Worm (Caenorhabditis elegans) whole organism, midembryonic: ENCODE measurements around the gene dnc-4.

Experiments used
- T22C8.4 ChIP-seq: fragments of 200-800 bp; sonication (Bioruptor generic); IDR thresholded peaks from 2 replicates; pipeline ENCODE4 v1.3.6; 2022; ENCODE audit warnings: missing genetic modification characterization, missing compliant biosample characterization
- cog-1 ChIP-seq: sonication (generic microtip); optimal IDR thresholded peaks from 2 replicates; lab custom pipeline; 2016; ENCODE audit warnings: missing genetic modification characterization, missing compliant biosample characterization
- flt-1 ChIP-seq: fragments of 200-800 bp; sonication (Bioruptor generic); IDR thresholded peaks from 2 replicates; pipeline ENCODE4 v1.3.6; 2022; ENCODE audit warnings: missing genetic modification characterization, missing compliant biosample characterization
- klf-2 ChIP-seq: fragments of 200-800 bp; sonication (Bioruptor generic); conservative IDR thresholded peaks from 2 replicates; pipeline ENCODE4 v1.3.6; 2022; ENCODE audit warnings: missing genetic modification reagents, missing genetic modification characterization, missing compliant biosample characterization
- med-1 ChIP-seq: sonication (generic microtip); optimal IDR thresholded peaks from 2 replicates; lab custom pipeline; 2017; ENCODE audit warnings: missing genetic modification characterization, mild to moderate bottlenecking, missing compliant biosample characterization, antibody characterized with exemption, missing genetic modification reagents; ENCODE audit not compliant: insufficient read depth
- ref-1 ChIP-seq: fragments of 200-800 bp; sonication (Bioruptor generic); conservative IDR thresholded peaks from 2 replicates; pipeline ENCODE4 v1.3.6; 2022; ENCODE audit warnings: missing genetic modification reagents, missing genetic modification characterization, missing compliant biosample characterization
- tab-1 ChIP-seq: fragments of 200-800 bp; sonication (Bioruptor generic); IDR thresholded peaks from 2 replicates; pipeline ENCODE4 v1.3.6; 2022; ENCODE audit warnings: missing genetic modification characterization, missing compliant biosample characterization
- ztf-23 ChIP-seq: fragments of 200-800 bp; sonication (Bioruptor generic); IDR thresholded peaks from 2 replicates; pipeline ENCODE4 v1.3.6; 2022; ENCODE audit warnings: missing genetic modification reagents, missing genetic modification characterization, missing compliant biosample characterization
- ztf-29 ChIP-seq: fragments of 200-800 bp; sonication (Bioruptor generic); IDR thresholded peaks from 2 replicates; pipeline ENCODE4 v1.3.6; 2022; ENCODE audit warnings: missing genetic modification reagents, missing genetic modification characterization, missing compliant biosample characterization

The dnc-4 gene

ce11 chrIV:8026361-8026760 lies 6.8 kb upstream of the dnc-4 start:
- TF ChIP-seq ztf-29 (GFP tag; lab: Robert Waterston, UW): no peak
- no peak for TF ChIP-seq flt-1 (GFP tag; lab: Robert Waterston, UW)
- TF ChIP-seq med-1 (GFP tag; lab: Kevin White, UChicago): no peak
- no peak for TF ChIP-seq cog-1 (tag; lab: Kevin White, UChicago)
- TF ChIP-seq klf-2 (GFP tag; lab: Robert Waterston, UW): no peak
- TF ChIP-seq ref-1 (GFP tag; lab: Robert Waterston, UW): no peak

ce11 chrIV:8023861-8024260 lies 4.3 kb upstream of the dnc-4 start:
- no peak for TF ChIP-seq cog-1 (tag; lab: Kevin White, UChicago)
- no peak for TF ChIP-seq ref-1 (GFP tag; lab: Robert Waterston, UW)

ce11 chrIV:8022035-8022673 lies 2.5 kb upstream of the dnc-4 start, which contains the start of gene C26B2.2:
C26B2.2 (minus strand) TSS chrIV:8022122.
- TF ChIP-seq ztf-23 (GFP tag; lab: Robert Waterston, UW) (no peak), med-1 (GFP tag; lab: Kevin White, UChicago) (no peak), T22C8.4 (GFP tag; lab: Robert Waterston, UW) (no peak), cog-1 (tag; lab: Kevin White, UChicago) (no peak), ztf-29 (GFP tag; lab: Robert Waterston, UW) (no peak)

- TF ChIP-seq T22C8.4 (GFP tag; lab: Robert Waterston, UW) (no peak), tab-1 (GFP tag; lab: Robert Waterston, UW) (no peak)
These were observed 2.9 kb downstream of the dnc-4 start, which contains the start of gene elpc-4 for ce11 chrIV:8016694-8017093. elpc-4 (plus strand) TSS chrIV:8016994.

ce11 chrIV:8015726-8016312 lies 3.8 kb downstream of the dnc-4 start, which contains the start of gene C26B2.7:
C26B2.7 (plus strand) TSS chrIV:8016274.
- peak; percentile 80 for TF ChIP-seq klf-2 (GFP tag; lab: Robert Waterston, UW)
- peak; percentile 12 for TF ChIP-seq cog-1 (tag; lab: Kevin White, UChicago)
- peak; percentile 57; the same call in 1 of the 2 replicates for TF ChIP-seq ztf-29 (GFP tag; lab: Robert Waterston, UW)
- 0 out of 2 replicates have a peak, but pooled peaks have one; percentile 40 for TF ChIP-seq ref-1 (GFP tag; lab: Robert Waterston, UW)
- peak; percentile 48; the same call in 1 of the 2 replicates for TF ChIP-seq tab-1 (GFP tag; lab: Robert Waterston, UW)
- peak; percentile 73 for TF ChIP-seq ztf-23 (GFP tag; lab: Robert Waterston, UW)
- TF ChIP-seq flt-1 (GFP tag; lab: Robert Waterston, UW): peak; percentile 82

ce11 chrIV:8013849-8014248 lies 5.8 kb downstream of the dnc-4 start, which contains the start of gene C26B2.8:
C26B2.8 (plus strand) TSS chrIV:8014149.
- TF ChIP-seq flt-1 (GFP tag; lab: Robert Waterston, UW): no peak
- TF ChIP-seq tab-1 (GFP tag; lab: Robert Waterston, UW): no peak
- no peak for TF ChIP-seq ztf-29 (GFP tag; lab: Robert Waterston, UW)
- no peak for TF ChIP-seq cog-1 (tag; lab: Kevin White, UChicago)
- no peak for TF ChIP-seq T22C8.4 (GFP tag; lab: Robert Waterston, UW)
- no peak for TF ChIP-seq med-1 (GFP tag; lab: Kevin White, UChicago)

- TF ChIP-seq T22C8.4 (GFP tag; lab: Robert Waterston, UW) (no peak), cog-1 (tag; lab: Kevin White, UChicago) (no peak), flt-1 (GFP tag; lab: Robert Waterston, UW) (no peak)
These were observed 7.3 kb downstream of the dnc-4 start, which contains the start of gene Y42H9B.3 for ce11 chrIV:8012330-8012729. Y42H9B.3 (minus strand) TSS chrIV:8012430.

ce11 chrIV:8010521-8010920 lies 9.1 kb downstream of the dnc-4 start:
- TF ChIP-seq T22C8.4 (GFP tag; lab: Robert Waterston, UW) (no peak), ref-1 (GFP tag; lab: Robert Waterston, UW) (no peak), cog-1 (tag; lab: Kevin White, UChicago) (no peak), ztf-23 (GFP tag; lab: Robert Waterston, UW) (no peak), tab-1 (GFP tag; lab: Robert Waterston, UW) (no peak), ztf-29 (GFP tag; lab: Robert Waterston, UW) (no peak), med-1 (GFP tag; lab: Kevin White, UChicago) (no peak), flt-1 (GFP tag; lab: Robert Waterston, UW) (no peak), klf-2 (GFP tag; lab: Robert Waterston, UW) (no peak)

- no peak for TF ChIP-seq flt-1 (GFP tag; lab: Robert Waterston, UW)
- no peak for TF ChIP-seq tab-1 (GFP tag; lab: Robert Waterston, UW)
- TF ChIP-seq med-1 (GFP tag; lab: Kevin White, UChicago): no peak
- TF ChIP-seq T22C8.4 (GFP tag; lab: Robert Waterston, UW): no peak
- TF ChIP-seq ztf-29 (GFP tag; lab: Robert Waterston, UW): no peak
These were observed 10.2 kb downstream of the dnc-4 start for ce11 chrIV:8009374-8009773.

- TF ChIP-seq flt-1 (GFP tag; lab: Robert Waterston, UW): peak; percentile 42; the same call in 1 of the 2 replicates
- no peak for TF ChIP-seq cog-1 (tag; lab: Kevin White, UChicago)
These were observed 11.5 kb downstream of the dnc-4 start for ce11 chrIV:8008137-8008536.
